Worm (Caenorhabditis elegans): Measurements from ENCODE around the gene Y73B6BL.44.

Gene Y73B6BL.44

DNA sequence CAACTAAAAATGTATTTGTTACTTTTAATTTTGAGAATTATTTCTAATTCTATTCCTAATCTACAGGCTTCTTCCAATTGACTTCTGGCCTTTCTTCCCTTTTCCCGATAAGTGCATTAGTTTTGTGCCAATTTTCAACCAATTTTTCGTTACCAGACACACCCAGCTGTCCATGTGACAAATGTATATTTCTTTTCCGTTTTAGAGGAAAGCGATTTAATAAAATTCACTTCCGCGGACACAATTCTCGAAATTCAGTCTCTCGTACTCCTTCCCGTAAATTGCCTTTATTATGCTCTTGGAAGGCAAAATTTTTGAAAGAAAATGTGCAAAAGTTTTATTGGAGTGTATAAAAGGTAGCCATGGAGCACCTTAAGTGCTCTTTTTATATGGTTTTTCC, 49.6 kb downstream of the Y73B6BL.44 start:
- TF ChIP-seq Y55F3AM.14 (GFP tag; optimal IDR thresholded peaks at IDR 0.05): no peak
- no peak for TF ChIP-seq elt-1 (tag; optimal IDR thresholded peaks at IDR 0.05)
- no peak for TF ChIP-seq unc-55 (GFP tag; optimal IDR thresholded peaks at IDR 0.05)
- TF ChIP-seq ztf-1 (GFP tag; conservative IDR thresholded peaks at IDR 0.05): no peak
- no peak for TF ChIP-seq unc-39 (tag; optimal IDR thresholded peaks at IDR 0.05)
- peak; percentile 7 for TF ChIP-seq C34F6.9 (tag; optimal IDR thresholded peaks at IDR 0.05)
- TF ChIP-seq lin-39 (tag; optimal IDR thresholded peaks at IDR 0.05): no peak
- no peak for TF ChIP-seq gmeb-1 (tag; optimal IDR thresholded peaks at IDR 0.05)
- no peak for TF ChIP-seq elt-3 (tag; optimal IDR thresholded peaks at IDR 0.05)
- TF ChIP-seq mdl-1 (tag; optimal IDR thresholded peaks at IDR 0.05): no peak
- TF ChIP-seq skn-1 (tag; optimal IDR thresholded peaks at IDR 0.05): no peak
- no peak for TF ChIP-seq egl-27 (tag; optimal IDR thresholded peaks at IDR 0.05)
- TF ChIP-seq sma-9 (GFP tag; optimal IDR thresholded peaks at IDR 0.05): peak; percentile 27
- TF ChIP-seq sma-9 (tag; optimal IDR thresholded peaks at IDR 0.05): no peak
- TF ChIP-seq nhr-77 (tag; optimal IDR thresholded peaks at IDR 0.05): no peak
- no peak for TF ChIP-seq mab-5 (tag; optimal IDR thresholded peaks at IDR 0.05)
- no peak for TF ChIP-seq nhr-6 (tag; optimal IDR thresholded peaks at IDR 0.05)
- peak in 1 of 2 experiments; percentile 13 for TF ChIP-seq lsy-2 (tag; optimal IDR thresholded peaks at IDR 0.05)
- TF ChIP-seq lin-13 (GFP tag; optimal IDR thresholded peaks at IDR 0.05): no peak
- no peak for TF ChIP-seq ztf-4 (tag; optimal IDR thresholded peaks at IDR 0.05)
- TF ChIP-seq dmd-4 (tag; optimal IDR thresholded peaks at IDR 0.05): no peak
